Worm (Caenorhabditis elegans): Measurements from ENCODE around the gene K01B6.3.

The K01B6.3 gene

ce11 chrIII:9297345-9297744, 2.7 kb upstream of the K01B6.3 start, which contains the start of gene K01B6.4:
Gene K01B6.4, minus strand, starts transcription at chrIII:9297445.
- TF ChIP-seq nhr-90 (tag; optimal IDR thresholded peaks at IDR 0.05) (no peak), athp-1 (tag; optimal IDR thresholded peaks at IDR 0.05) (no peak), F10E7.11 (tag; optimal IDR thresholded peaks at IDR 0.05) (no peak), ztf-26 (tag; optimal IDR thresholded peaks at IDR 0.05) (no peak), lsy-27 (tag; optimal IDR thresholded peaks at IDR 0.05; ENCODE audit: borderline replicate concordance, insufficient read depth) (no peak), F52B5.7 (tag; optimal IDR thresholded peaks at IDR 0.05) (no peak), hlh-12 (tag; optimal IDR thresholded peaks at IDR 0.05) (no peak)

ce11 chrIII:9299116-9299515, 903 bp upstream of the K01B6.3 start:
- TF ChIP-seq B0019.2 (GFP tag; conservative IDR thresholded peaks at IDR 0.05): no peak
- no peak for TF ChIP-seq lin-54 (GFP tag; optimal IDR thresholded peaks at IDR 0.05)

- no peak for TF ChIP-seq ceh-40 (GFP tag; IDR thresholded peaks at IDR 0.05)
- no peak for TF ChIP-seq dpff-1 (tag; optimal IDR thresholded peaks at IDR 0.05)
- no peak for TF ChIP-seq aptf-2 (GFP tag; conservative IDR thresholded peaks at IDR 0.05)
- no peak for TF ChIP-seq B0336.3 (GFP tag; IDR thresholded peaks at IDR 0.05)
- no peak for TF ChIP-seq him-1 (tag; optimal IDR thresholded peaks at IDR 0.05)
- no peak for TF ChIP-seq F52B5.7 (tag; optimal IDR thresholded peaks at IDR 0.05)
- no peak for TF ChIP-seq F23B12.7 (tag; optimal IDR thresholded peaks at IDR 0.05; ENCODE audit: insufficient read depth)
- no peak for TF ChIP-seq fkh-3 (tag; optimal IDR thresholded peaks at IDR 0.05)
- no peak for TF ChIP-seq snpc-1.3 (tag; optimal IDR thresholded peaks at IDR 0.05; ENCODE audit: insufficient read depth)
- no peak for TF ChIP-seq ama-1 (optimal IDR thresholded peaks at IDR 0.05)
- no peak for TF ChIP-seq ama-1 (GFP tag; optimal IDR thresholded peaks at IDR 0.05)
- TF ChIP-seq let-526 (GFP tag; IDR thresholded peaks at IDR 0.05): no peak
- no peak for TF ChIP-seq athp-1 (tag; optimal IDR thresholded peaks at IDR 0.05)
- no peak for TF ChIP-seq Y53G8AR.9 (GFP tag; conservative IDR thresholded peaks at IDR 0.05)
- no peak for TF ChIP-seq ztf-6 (GFP tag; IDR thresholded peaks at IDR 0.05)
- no peak for TF ChIP-seq F39B2.1 (GFP tag; IDR thresholded peaks at IDR 0.05)
- TF ChIP-seq sea-2 (GFP tag; IDR thresholded peaks at IDR 0.05): no peak
- TF ChIP-seq madf-10 (tag; optimal IDR thresholded peaks at IDR 0.05): no peak
- no peak for TF ChIP-seq B0035.1 (tag; optimal IDR thresholded peaks at IDR 0.05)
- no peak for TF ChIP-seq pha-4 (tag; optimal IDR thresholded peaks at IDR 0.05)
- TF ChIP-seq ztf-26 (tag; optimal IDR thresholded peaks at IDR 0.05): no peak
These were observed 651 bp downstream of the K01B6.3 start for ce11 chrIII:9300670-9301069.

ce11 chrIII:9306596-9306995, 6.6 kb downstream of the K01B6.3 start, which contains the start of gene srx-45:
Gene srx-45, minus strand, starts transcription at chrIII:9306696.
- no peak for TF ChIP-seq Y67H2A.10 (GFP tag; conservative IDR thresholded peaks at IDR 0.05)
- no peak for TF ChIP-seq ztf-22 (GFP tag; optimal IDR thresholded peaks at IDR 0.05)
- no peak for TF ChIP-seq gei-17 (GFP tag; optimal IDR thresholded peaks at IDR 0.05)
- TF ChIP-seq rec-8 (tag; optimal IDR thresholded peaks at IDR 0.05): no peak
- no peak for TF ChIP-seq hmg-20 (GFP tag; IDR thresholded peaks at IDR 0.05)
- TF ChIP-seq ceh-40 (GFP tag; IDR thresholded peaks at IDR 0.05): no peak
- TF ChIP-seq egl-44 (GFP tag; IDR thresholded peaks at IDR 0.05): no peak
- no peak for TF ChIP-seq egrh-3 (GFP tag; IDR thresholded peaks at IDR 0.05)
- TF ChIP-seq tbx-9 (tag; optimal IDR thresholded peaks at IDR 0.05; ENCODE audit: borderline replicate concordance): no peak
- TF ChIP-seq snpc-1.1 (tag; optimal IDR thresholded peaks at IDR 0.05; ENCODE audit: insufficient read depth): no peak
- TF ChIP-seq bed-2 (GFP tag; IDR thresholded peaks at IDR 0.05): no peak
- no peak for TF ChIP-seq F57A8.1 (GFP tag; optimal IDR thresholded peaks at IDR 0.05)
- no peak for TF ChIP-seq ama-1 (optimal IDR thresholded peaks at IDR 0.05)
- TF ChIP-seq ama-1 (GFP tag; optimal IDR thresholded peaks at IDR 0.05): no peak

Measured in whole organism, young adult.